Worm (Caenorhabditis elegans) whole organism, L1 larva: ENCODE measurements around the gene F18A12.2.

Experiments used
- F16B12.6 ChIP-seq: fragments of 150-350 bp; optimal IDR thresholded peaks from 2 replicates; lab custom pipeline; 2014; ENCODE audit warnings: missing biosample characterization, missing genetic modification characterization
- aly-2 ChIP-seq: fragments of 150-350 bp; optimal IDR thresholded peaks from 2 replicates; lab custom pipeline; 2014; ENCODE audit warnings: missing biosample characterization, missing genetic modification characterization
- ama-1 ChIP-seq: fragments of 150-350 bp; optimal IDR thresholded peaks from 2 replicates; lab custom pipeline; 2014
- ceh-88 ChIP-seq: fragments of 200-800 bp; sonication (Bioruptor generic); IDR thresholded peaks from 2 replicates; pipeline ENCODE4 v1.3.6; 2022; ENCODE audit warnings: missing genetic modification characterization, missing compliant biosample characterization
- ceh-90 ChIP-seq: sonication (generic microtip); optimal IDR thresholded peaks from 2 replicates; lab custom pipeline; 2016; ENCODE audit warnings: missing genetic modification characterization, missing compliant biosample characterization
- efl-3 ChIP-seq: fragments of 200-800 bp; sonication (Bioruptor generic); optimal IDR thresholded peaks from 2 replicates; lab custom pipeline; 2018; ENCODE audit warnings: mild to moderate bottlenecking, missing genetic modification characterization, missing compliant biosample characterization
- egl-27 ChIP-seq, 2 experiments: fragments of 150-350 bp in 1 of 2; sonication (generic microtip); optimal IDR thresholded peaks; 3 replicates each; lab custom pipeline; 2017 to 2018; ENCODE audit warnings: missing biosample characterization in 2 of 2, missing genetic modification characterization in 2 of 2, missing genetic modification reagents in 2 of 2
- elt-2 ChIP-seq: sonication (generic microtip); optimal IDR thresholded peaks from 2 replicates; lab custom pipeline; 2016; ENCODE audit warnings: missing genetic modification characterization, mild to moderate bottlenecking, inconsistent platforms, missing compliant biosample characterization, missing genetic modification reagents
- elt-3 ChIP-seq, 6 experiments: fragments of 150-350 bp in 1 of 6; sonication (generic microtip); optimal IDR thresholded peaks; 2 replicates each; lab custom pipeline; 2017 to 2018; ENCODE audit warnings: missing biosample characterization in 6 of 6, missing genetic modification characterization in 6 of 6, inconsistent platforms in 1 of 6
- ets-5 ChIP-seq: fragments of 200-800 bp; sonication (Bioruptor generic); IDR thresholded peaks from 2 replicates; pipeline ENCODE4 v1.3.6; 2022; ENCODE audit warnings: missing genetic modification characterization, missing compliant biosample characterization
- fkh-4 ChIP-seq: sonication (generic microtip); optimal IDR thresholded peaks from 2 replicates; lab custom pipeline; 2016; ENCODE audit warnings: missing compliant biosample characterization, missing genetic modification characterization, borderline replicate concordance
- fkh-8 ChIP-seq: sonication (generic microtip); optimal IDR thresholded peaks from 2 replicates; lab custom pipeline; 2016; ENCODE audit warnings: mild to moderate bottlenecking, missing genetic modification characterization, missing compliant biosample characterization
- grh-1 ChIP-seq: fragments of 200-800 bp; sonication (Bioruptor generic); IDR thresholded peaks from 2 replicates; pipeline ENCODE4 v1.3.6; 2022; ENCODE audit warnings: missing genetic modification reagents, missing genetic modification characterization, missing compliant biosample characterization
- hlh-17 ChIP-seq: fragments of 200-800 bp; sonication (Bioruptor generic); optimal IDR thresholded peaks from 2 replicates; lab custom pipeline; 2018; ENCODE audit warnings: missing genetic modification characterization, mild to moderate bottlenecking, missing compliant biosample characterization, moderate library complexity, borderline replicate concordance
- hlh-4 ChIP-seq: sonication (generic microtip); optimal IDR thresholded peaks from 2 replicates; lab custom pipeline; 2016; ENCODE audit warnings: mild to moderate bottlenecking, missing genetic modification characterization, missing compliant biosample characterization
- irx-1 ChIP-seq: sonication (generic microtip); optimal IDR thresholded peaks from 2 replicates; lab custom pipeline; 2016; ENCODE audit warnings: missing genetic modification characterization, missing compliant biosample characterization
- jun-1 ChIP-seq: fragments of 150-350 bp; optimal IDR thresholded peaks from 2 replicates; lab custom pipeline; 2014; ENCODE audit warnings: missing biosample characterization, missing genetic modification reagents, missing genetic modification characterization
- lin-14 ChIP-seq: fragments of 200-800 bp; sonication (Bioruptor generic); optimal IDR thresholded peaks from 2 replicates; lab custom pipeline; 2018; ENCODE audit warnings: mild to moderate bottlenecking, missing genetic modification characterization, moderate library complexity, missing compliant biosample characterization
- lin-35 ChIP-seq, 2 experiments: fragments of 150-350 bp; optimal IDR thresholded peaks; 2 replicates each; lab custom pipeline; 2014; ENCODE audit warnings: missing biosample characterization in 2 of 2, missing genetic modification characterization in 2 of 2, missing genetic modification reagents in 2 of 2
- nhr-12 ChIP-seq: sonication (generic microtip); optimal IDR thresholded peaks from 2 replicates; lab custom pipeline; 2017; ENCODE audit warnings: missing biosample characterization, missing genetic modification characterization
- nhr-76 ChIP-seq: sonication (generic microtip); optimal IDR thresholded peaks from 2 replicates; lab custom pipeline; 2017; ENCODE audit warnings: missing biosample characterization, missing genetic modification characterization
- nhr-84 ChIP-seq: sonication (generic microtip); optimal IDR thresholded peaks from 2 replicates; lab custom pipeline; 2017; ENCODE audit warnings: missing biosample characterization, missing genetic modification characterization
- nhr-85 ChIP-seq: sonication (generic microtip); peaks from one replicate; lab custom pipeline; 2016; ENCODE audit warnings: missing genetic modification characterization, inconsistent platforms, missing compliant biosample characterization
- pax-3 ChIP-seq: fragments of 200-800 bp; sonication (Bioruptor generic); optimal IDR thresholded peaks from 2 replicates; lab custom pipeline; 2018; ENCODE audit warnings: mild to moderate bottlenecking, missing genetic modification characterization, moderate library complexity, missing compliant biosample characterization
- pqm-1 ChIP-seq: sonication (generic microtip); optimal IDR thresholded peaks from 3 replicates; lab custom pipeline; 2017; ENCODE audit warnings: missing biosample characterization, missing genetic modification characterization
- skn-1 ChIP-seq: fragments of 150-350 bp; optimal IDR thresholded peaks from 2 replicates; lab custom pipeline; 2014; ENCODE audit warnings: missing biosample characterization, missing genetic modification characterization
- snpc-4 ChIP-seq: fragments of 150-350 bp; optimal IDR thresholded peaks from 2 replicates; lab custom pipeline; 2014; ENCODE audit warnings: missing biosample characterization, missing genetic modification characterization
- sptf-1 ChIP-seq: fragments of 150-350 bp; optimal IDR thresholded peaks from 2 replicates; lab custom pipeline; 2014; ENCODE audit warnings: missing biosample characterization, missing genetic modification characterization
- swsn-7 ChIP-seq: sonication (generic microtip); optimal IDR thresholded peaks from 2 replicates; lab custom pipeline; 2016; ENCODE audit warnings: missing genetic modification characterization, missing compliant biosample characterization
- tlp-1 ChIP-seq: fragments of 150-350 bp; optimal IDR thresholded peaks from 2 replicates; lab custom pipeline; 2014; ENCODE audit warnings: missing biosample characterization, missing genetic modification characterization
- unc-130 ChIP-seq: fragments of 150-350 bp; optimal IDR thresholded peaks from 2 replicates; lab custom pipeline; 2017; ENCODE audit warnings: missing biosample characterization, missing genetic modification characterization, inconsistent platforms
- unc-62 ChIP-seq: fragments of 150-350 bp; optimal IDR thresholded peaks from 2 replicates; lab custom pipeline; 2014; ENCODE audit warnings: missing biosample characterization, missing genetic modification reagents, missing genetic modification characterization
- unc-86 ChIP-seq: sonication (generic microtip); optimal IDR thresholded peaks from 2 replicates; lab custom pipeline; 2016; ENCODE audit warnings: missing genetic modification characterization, missing compliant biosample characterization
- vab-15 ChIP-seq: sonication (generic microtip); optimal IDR thresholded peaks from 2 replicates; lab custom pipeline; 2017; ENCODE audit warnings: missing genotype, mild to moderate bottlenecking, missing genetic modification characterization, missing compliant biosample characterization
- xbp-1 ChIP-seq: sonication (generic microtip); optimal IDR thresholded peaks from 2 replicates; lab custom pipeline; 2016; ENCODE audit warnings: missing genetic modification characterization, missing compliant biosample characterization
- ztf-4 ChIP-seq: fragments of 150-350 bp; optimal IDR thresholded peaks from 2 replicates; lab custom pipeline; 2014; ENCODE audit warnings: missing biosample characterization, missing genetic modification characterization

F18A12.2 gene

ce11 chrII:3439842-3440640, 25.4 kb downstream of the F18A12.2 start:
- no peak for TF ChIP-seq aly-2 (tag; lab: Kevin White, UChicago)
- TF ChIP-seq elt-2: peak; percentile 86
- TF ChIP-seq snpc-4: peak; percentile 59
- TF ChIP-seq elt-3 (tag; optimal IDR thresholded peaks at IDR 0.05; lab: Kevin White, UChicago): no peak
- TF ChIP-seq grh-1 (GFP tag; lab: Robert Waterston, UW): no peak
- no peak for TF ChIP-seq xbp-1 (tag; lab: Kevin White, UChicago)
- TF ChIP-seq nhr-12: no peak
- TF ChIP-seq hlh-17: no peak
- no peak for TF ChIP-seq ceh-90 (tag; lab: Kevin White, UChicago)
- TF ChIP-seq tlp-1 (tag; lab: Kevin White, UChicago): peak; percentile 57

- no peak for TF ChIP-seq fkh-8 (tag; lab: Kevin White, UChicago)
- TF ChIP-seq sptf-1: no peak
These were observed 25.9 kb downstream of the F18A12.2 start, which contains the start of gene C16C8.17 for ce11 chrII:3440641-3440926. Gene C16C8.17 (plus strand): TSS chrII:3440827.

ce11 chrII:3441377-3441776, 26.7 kb downstream of the F18A12.2 start, which contains the start of gene C16C8.27:
Gene C16C8.27 (plus strand): TSS chrII:3441677.
- no peak for TF ChIP-seq unc-86
- no peak for TF ChIP-seq ztf-4 (tag; lab: Kevin White, UChicago)
- TF ChIP-seq ceh-88 (GFP tag; lab: Robert Waterston, UW): no peak
- no peak for TF ChIP-seq nhr-85 (tag; lab: Kevin White, UChicago)
- TF ChIP-seq unc-130: no peak
- no peak for TF ChIP-seq snpc-4
- no peak for TF ChIP-seq swsn-7 (tag; lab: Kevin White, UChicago)
- TF ChIP-seq skn-1 (tag; lab: Kevin White, UChicago): no peak
- no peak for TF ChIP-seq ets-5
- TF ChIP-seq pqm-1: no peak
- no peak for TF ChIP-seq efl-3 (GFP tag; lab: Kevin White, UChicago)
- no peak for TF ChIP-seq fkh-4 (tag; lab: Kevin White, UChicago)
- no peak for TF ChIP-seq vab-15 (tag; lab: Kevin White, UChicago)
- TF ChIP-seq lin-14 (GFP tag; lab: Kevin White, UChicago): no peak

- TF ChIP-seq ama-1 (no peak), irx-1 (tag; lab: Kevin White, UChicago) (no peak), pax-3 (tag; lab: Kevin White, UChicago) (no peak), lin-14 (GFP tag; lab: Kevin White, UChicago) (no peak), ceh-88 (GFP tag; lab: Robert Waterston, UW) (no peak), nhr-85 (tag; lab: Kevin White, UChicago) (no peak), egl-27 (tag; optimal IDR thresholded peaks at IDR 0.05; lab: Kevin White, UChicago) (no peak), lin-35 (GFP tag; optimal IDR thresholded peaks at IDR 0.05; lab: Kevin White, UChicago) (no peak), vab-15 (tag; lab: Kevin White, UChicago) (no peak), grh-1 (GFP tag; lab: Robert Waterston, UW) (no peak), hlh-4 (tag; lab: Kevin White, UChicago) (no peak), swsn-7 (tag; lab: Kevin White, UChicago) (no peak)
- TF ChIP-seq, all 84 proteins: peak for 0
These were observed 28.5 kb downstream of the F18A12.2 start, which contains the start of gene C16C8.22 for ce11 chrII:3443154-3443553. Gene C16C8.22 (minus strand): TSS chrII:3443254.

ce11 chrII:3444280-3444679, 29.6 kb downstream of the F18A12.2 start, which contains the start of gene C16C8.4:
Gene C16C8.4 (minus strand): TSS chrII:3444380.
- no peak for TF ChIP-seq lin-14 (GFP tag; lab: Kevin White, UChicago)
- no peak for TF ChIP-seq nhr-84
- no peak for TF ChIP-seq nhr-76 (tag; lab: Kevin White, UChicago)
- TF ChIP-seq unc-62: no peak
- TF ChIP-seq jun-1 (tag; lab: Kevin White, UChicago): no peak
- no peak for TF ChIP-seq unc-130
- no peak for TF ChIP-seq F16B12.6 (tag; lab: Kevin White, UChicago)
- no peak for TF ChIP-seq grh-1 (GFP tag; lab: Robert Waterston, UW)
